Worm (Caenorhabditis elegans) whole organism, early embryonic: ENCODE measurements around the gene sulp-3.

ENCODE experiments used
- B0310.2 ChIP-seq: sonication (generic microtip); optimal IDR thresholded peaks from 2 replicates; lab custom pipeline; 2016; ENCODE audit warnings: mild to moderate bottlenecking, missing genetic modification characterization, missing compliant biosample characterization
- ama-1 ChIP-seq: fragments of 150-350 bp; optimal IDR thresholded peaks from 2 replicates; lab custom pipeline; 2014
- ceh-36 ChIP-seq: sonication (generic microtip); optimal IDR thresholded peaks from 2 replicates; lab custom pipeline; 2016; ENCODE audit warnings: missing genetic modification characterization, inconsistent platforms, missing compliant biosample characterization
- ets-7 ChIP-seq: sonication (generic microtip); optimal IDR thresholded peaks from 2 replicates; lab custom pipeline; 2016; ENCODE audit warnings: missing genotype, missing genetic modification characterization, missing compliant biosample characterization
- flt-1 ChIP-seq: fragments of 200-800 bp; sonication (Bioruptor generic); IDR thresholded peaks from 2 replicates; pipeline ENCODE4 v1.3.6; 2022; ENCODE audit warnings: missing genetic modification characterization, missing compliant biosample characterization
- hmbx-1 ChIP-seq: sonication (generic microtip); optimal IDR thresholded peaks from 2 replicates; lab custom pipeline; 2016; ENCODE audit warnings: mild to moderate bottlenecking, missing genetic modification characterization, missing compliant biosample characterization
- hmg-4 ChIP-seq: fragments of 200-800 bp; sonication (Bioruptor generic); optimal IDR thresholded peaks from 2 replicates; lab custom pipeline; 2018; ENCODE audit warnings: mild to moderate bottlenecking, missing genetic modification characterization, missing compliant biosample characterization
- hnd-1 ChIP-seq: sonication (generic microtip); optimal IDR thresholded peaks from 2 replicates; lab custom pipeline; 2016; ENCODE audit warnings: missing genetic modification characterization, missing compliant biosample characterization
- pes-1 ChIP-seq: fragments of 200-800 bp; sonication (Bioruptor generic); IDR thresholded peaks from 2 replicates; pipeline ENCODE4 v1.3.6; 2022; ENCODE audit warnings: missing genetic modification reagents, missing genetic modification characterization, missing compliant biosample characterization
- scrt-1 ChIP-seq: fragments of 200-800 bp; sonication (Bioruptor generic); IDR thresholded peaks from 2 replicates; pipeline ENCODE4 v1.3.6; 2022; ENCODE audit warnings: missing genetic modification characterization, missing compliant biosample characterization
- sea-1 ChIP-seq: fragments of 200-800 bp; sonication (Bioruptor generic); conservative IDR thresholded peaks from 2 replicates; pipeline ENCODE4 v1.3.6; 2022; ENCODE audit warnings: missing genetic modification characterization, missing compliant biosample characterization
- tbx-11 ChIP-seq: fragments of 200-800 bp; sonication (Bioruptor generic); IDR thresholded peaks from 2 replicates; pipeline ENCODE4 v1.3.6; 2022; ENCODE audit warnings: missing genetic modification characterization, missing compliant biosample characterization
- tbx-37 ChIP-seq: fragments of 200-800 bp; sonication (Bioruptor generic); conservative IDR thresholded peaks from 2 replicates; pipeline ENCODE4 v1.3.6; 2022; ENCODE audit warnings: missing genetic modification reagents, missing genetic modification characterization, missing compliant biosample characterization
- tra-4 ChIP-seq: sonication (generic microtip); optimal IDR thresholded peaks from 2 replicates; lab custom pipeline; 2017; ENCODE audit warnings: missing genetic modification characterization, missing compliant biosample characterization

ce11 chrX:8404308-8405085 lies 3.7 kb downstream of the sulp-3 start:
- TF ChIP-seq flt-1 (GFP tag; lab: Robert Waterston, UW) (peak; percentile 97), B0310.2 (tag; lab: Kevin White, UChicago) (peak; percentile 97), ets-7 (peak; percentile 93), scrt-1 (GFP tag; lab: Robert Waterston, UW) (peak; percentile 98), sea-1 (GFP tag; lab: Robert Waterston, UW) (peak; percentile 99), hmbx-1 (tag; lab: Kevin White, UChicago) (peak; percentile 87), tbx-37 (peak; percentile 97), ama-1 (lab: Kevin White, UChicago) (no peak), tbx-11 (GFP tag; lab: Robert Waterston, UW) (peak; percentile 96), tra-4 (tag; lab: Kevin White, UChicago) (peak; percentile 85), hnd-1 (peak; percentile 88), pes-1 (peak; percentile 97), hmg-4 (GFP tag; lab: Kevin White, UChicago) (peak; percentile 99), ceh-36 (peak; percentile 91)
